Worm (Caenorhabditis elegans) whole organism, young adult: Measurements from ENCODE around the gene sra-12.
"Not testable (repeated sequence)": the region's sequence is repeated elsewhere in the genome, so short reads cannot be mapped to it uniquely, and the experiment has no call there.

Experiments
- F10E7.11 ChIP-seq: sonication (generic microtip); optimal IDR thresholded peaks from 2 replicates; lab custom pipeline; 2017; ENCODE audit warnings: mild to moderate bottlenecking, missing genetic modification characterization, moderate library complexity, missing compliant biosample characterization
- aptf-3 ChIP-seq: fragments of 200-800 bp; sonication (Bioruptor generic); IDR thresholded peaks from 2 replicates; pipeline ENCODE4 v1.3.6; 2022; ENCODE audit warnings: missing genetic modification characterization, missing compliant biosample characterization
- dox-1 ChIP-seq: fragments of 200-800 bp; sonication (Bioruptor generic); IDR thresholded peaks from 2 replicates; pipeline ENCODE4 v1.3.6; 2022; ENCODE audit warnings: missing genetic modification reagents, missing genetic modification characterization, missing compliant biosample characterization
- efl-1 ChIP-seq: fragments of 150-350 bp; optimal IDR thresholded peaks from 2 replicates; lab custom pipeline; 2014; ENCODE audit warnings: missing biosample characterization, missing genetic modification reagents, missing genetic modification characterization
- him-1 ChIP-seq: sonication (generic microtip); optimal IDR thresholded peaks from 2 replicates; lab custom pipeline; 2016; ENCODE audit warnings: missing genotype, missing genetic modification reagents, missing genetic modification characterization, missing compliant biosample characterization
- hlh-26 ChIP-seq: fragments of 200-800 bp; sonication (Bioruptor generic); conservative IDR thresholded peaks from 2 replicates; pipeline ENCODE4 v1.3.6; 2022; ENCODE audit warnings: missing genetic modification reagents, missing genetic modification characterization, missing compliant biosample characterization
- lin-40 ChIP-seq: sonication (generic microtip); optimal IDR thresholded peaks from 2 replicates; lab custom pipeline; 2016; ENCODE audit warnings: missing genetic modification characterization, mild to moderate bottlenecking, missing compliant biosample characterization, missing genotype, missing genetic modification reagents
- madf-3 ChIP-seq: fragments of 200-800 bp; sonication (Bioruptor generic); IDR thresholded peaks from 2 replicates; pipeline ENCODE4 v1.3.6; 2022; ENCODE audit warnings: missing genetic modification reagents, missing genetic modification characterization, missing compliant biosample characterization
- nhr-90 ChIP-seq: sonication (generic microtip); optimal IDR thresholded peaks from 2 replicates; lab custom pipeline; 2016; ENCODE audit warnings: missing genotype, mild to moderate bottlenecking, missing genetic modification characterization, missing compliant biosample characterization
- pha-4 ChIP-seq: fragments of 150-350 bp; sonication (generic microtip); optimal IDR thresholded peaks from 2 replicates; lab custom pipeline; 2014; ENCODE audit warnings: missing biosample characterization, missing genetic modification reagents, missing genetic modification characterization
- repo-1 ChIP-seq: sonication (generic microtip); optimal IDR thresholded peaks from 2 replicates; lab custom pipeline; 2017; ENCODE audit warnings: mild to moderate bottlenecking, missing genetic modification characterization, missing compliant biosample characterization
- snpc-4 ChIP-seq, 5 experiments: fragments of 150-350 bp in 1 of 5; sonication (generic microtip) in 4 of 5; optimal IDR thresholded peaks; 2 replicates each; lab custom pipeline; 2014 to 2018; ENCODE audit warnings: missing genetic modification characterization in 5 of 5, missing biosample characterization in 3 of 5, antibody characterized with exemption in 2 of 5, mild to moderate bottlenecking in 2 of 5, missing compliant biosample characterization in 2 of 5, missing genotype in 2 of 5, moderate library complexity in 2 of 5, missing genetic modification reagents in 1 of 5

- TF ChIP-seq madf-3 (GFP tag; lab: Robert Waterston, UW); hlh-26 (GFP tag; lab: Robert Waterston, UW); aptf-3; nhr-90 (tag; lab: Kevin White, UChicago); repo-1 (tag; lab: Kevin White, UChicago); snpc-4 (GFP tag; optimal IDR thresholded peaks at IDR 0.05; lab: Kevin White, UChicago); snpc-4 (tag; optimal IDR thresholded peaks at IDR 0.05; lab: Kevin White, UChicago); dox-1 (GFP tag; lab: Robert Waterston, UW); pha-4 (tag; lab: Kevin White, UChicago); F10E7.11 (tag; lab: Kevin White, UChicago); him-1; efl-1 (GFP tag; lab: Kevin White, UChicago); lin-40: not testable (repeated sequence)
These were observed 18.6 kb upstream of the sra-12 start, which contains the start of gene Y19D2B.1 for ce11 chrII:10922874-10923273.
